Worm (Caenorhabditis elegans) whole organism, L1 larva: ENCODE data around the gene W07G4.8.

ENCODE experiments used
- ceh-8 ChIP-seq: fragments of 200-800 bp; sonication (Bioruptor generic); optimal IDR thresholded peaks from 2 replicates; lab custom pipeline; 2018; ENCODE audit warnings: mild to moderate bottlenecking, missing genetic modification characterization, moderate library complexity, missing compliant biosample characterization
- lsy-2 ChIP-seq, 2 experiments: fragments of 150-350 bp; optimal IDR thresholded peaks; 2 replicates each; lab custom pipeline; 2014; ENCODE audit warnings: missing biosample characterization in 2 of 2, missing genetic modification characterization in 2 of 2
- nhr-11 ChIP-seq: fragments of 150-350 bp; optimal IDR thresholded peaks from 2 replicates; lab custom pipeline; 2014; ENCODE audit warnings: missing biosample characterization, missing genetic modification characterization
- unc-86 ChIP-seq: sonication (generic microtip); optimal IDR thresholded peaks from 2 replicates; lab custom pipeline; 2016; ENCODE audit warnings: missing genetic modification characterization, missing compliant biosample characterization

- no peak for TF ChIP-seq lsy-2 (tag; optimal IDR thresholded peaks at IDR 0.05; lab: Kevin White, UChicago)
- TF ChIP-seq unc-86 (tag; lab: Kevin White, UChicago): no peak
- no peak for TF ChIP-seq ceh-8
- no peak for TF ChIP-seq nhr-11 (tag; lab: Kevin White, UChicago)
Observed at ce11 chrV:13025283-13025682, 24.1 kb downstream of the W07G4.8 start.
